Fruit fly (Drosophila melanogaster): ENCODE data around the gene CG33003.
A peak's percentile ranks its signal among the peaks of the same experiment; 100 is the strongest.

CG33003 gene

dm6 chr2L:4386926-4387550 is 13.7 kb upstream of the CG33003 start, which contains the start of gene Psf2 (continued):
- TF ChIP-seq CG7963 (GFP tag; IDR thresholded peaks at IDR 0.05; ENCODE audit: partially characterized antibody) (peak; percentile 57; the same call in 2 of the 3 replicates), Kr (GFP tag; optimal IDR thresholded peaks at IDR 0.05) (no peak), CG17186 (GFP tag; optimal IDR thresholded peaks at IDR 0.05) (peak; percentile 73), CG4282 (GFP tag; optimal IDR thresholded peaks at IDR 0.05) (peak; percentile 19), Vsx1 (GFP tag; optimal IDR thresholded peaks at IDR 0.05) (no peak), CG13894 (tag; optimal IDR thresholded peaks at IDR 0.05) (no peak), prd (optimal IDR thresholded peaks at IDR 0.05) (no peak), prd (GFP tag; IDR thresholded peaks at IDR 0.05) (0 out of 3 replicates have a peak, but pooled peaks have one; percentile 35), CG32772 (GFP tag; IDR thresholded peaks at IDR 0.05) (no peak)

DNA sequence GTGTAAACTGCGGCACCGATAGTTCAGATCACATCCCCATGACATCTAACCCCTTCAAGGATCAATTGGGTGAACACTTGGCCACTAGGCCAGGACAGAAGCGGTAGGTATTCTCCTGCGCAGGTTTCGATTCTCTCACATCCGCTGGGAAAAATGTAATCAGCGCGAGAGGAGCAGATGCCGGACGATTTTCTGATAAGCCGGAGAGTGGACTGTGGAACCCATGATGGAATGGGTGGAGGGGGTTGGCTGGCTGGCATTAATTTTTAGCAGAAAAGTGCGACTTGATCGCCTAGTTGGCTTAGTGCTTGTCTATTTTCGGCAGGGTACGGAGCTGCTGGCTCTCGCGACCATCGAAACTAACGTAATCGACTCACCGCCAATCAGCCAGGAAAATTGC is 12.7 kb upstream of the CG33003 start, which contains the start of gene Tps1:
TSS of gene Tps1 (plus strand) at position 301 of the 400 bp plus-strand sequence.
- TF ChIP-seq hb (GFP tag; IDR thresholded peaks at IDR 0.05; ENCODE audit: partially characterized antibody) (no peak), ap (GFP tag; IDR thresholded peaks at IDR 0.05) (no peak), Abd-B (GFP tag; optimal IDR thresholded peaks at IDR 0.05) (no peak), ham (GFP tag; IDR thresholded peaks at IDR 0.05) (0 out of 2 replicates have a peak, but pooled peaks have one; percentile 12), nom (GFP tag; optimal IDR thresholded peaks at IDR 0.05) (peak; percentile 42), sug (tag; optimal IDR thresholded peaks at IDR 0.05) (peak; percentile 6), CG7372 (GFP tag; IDR thresholded peaks at IDR 0.05) (no peak), D (optimal IDR thresholded peaks at IDR 0.05) (no peak), D (GFP tag; optimal IDR thresholded peaks at IDR 0.05) (no peak), CG34376 (GFP tag; optimal IDR thresholded peaks at IDR 0.05) (peak; percentile 64), CoRest (tag; optimal IDR thresholded peaks at IDR 0.05) (no peak), Myb (GFP tag; optimal IDR thresholded peaks at IDR 0.05) (no peak), Spps (tag; optimal IDR thresholded peaks at IDR 0.05) (no peak)

DNA sequence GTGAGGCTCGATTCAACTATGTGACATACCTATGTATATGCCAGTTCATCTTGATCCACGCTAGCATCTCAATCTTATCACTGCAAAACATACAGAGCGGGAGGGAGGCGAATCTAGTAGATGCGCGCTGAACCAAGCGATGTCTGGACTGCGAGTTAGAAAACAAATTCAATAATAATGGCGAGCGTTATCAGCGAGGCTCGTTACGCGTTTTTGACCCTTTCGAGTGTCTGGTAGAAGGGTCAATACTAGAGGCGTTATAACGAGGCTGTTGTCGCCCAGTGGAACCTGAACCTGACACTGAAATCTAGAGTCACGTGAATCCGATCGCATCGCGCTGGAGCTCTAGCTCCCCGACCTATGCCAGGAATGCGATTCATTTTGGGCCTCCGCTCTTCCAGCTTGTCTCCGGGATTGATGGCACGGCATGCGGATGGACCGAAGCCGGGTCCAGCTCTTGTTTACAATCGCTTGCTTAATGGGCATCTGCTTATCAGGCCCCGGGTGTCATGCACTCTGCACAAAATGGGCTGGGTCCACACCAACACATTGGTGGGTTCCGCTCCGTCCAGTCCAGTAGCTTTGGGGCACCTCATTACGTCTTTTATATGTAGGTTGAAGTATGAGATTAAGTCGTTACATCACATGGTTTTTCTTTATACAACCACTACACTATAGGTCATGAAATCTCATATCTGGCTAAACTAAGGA is 11.2 kb upstream of the CG33003 start:
- TF ChIP-seq Fer2 (tag; optimal IDR thresholded peaks at IDR 0.05) (no peak), sisA (GFP tag; IDR thresholded peaks at IDR 0.05) (no peak), Ets97D (GFP tag; optimal IDR thresholded peaks at IDR 0.05) (no peak), CG14014 (GFP tag; IDR thresholded peaks at IDR 0.05) (no peak), Ssrp (tag; optimal IDR thresholded peaks at IDR 0.05) (no peak), Hr3 (GFP tag; optimal IDR thresholded peaks at IDR 0.05) (no peak), CG18764 (GFP tag; optimal IDR thresholded peaks at IDR 0.05) (no peak), CG10654 (GFP tag; optimal IDR thresholded peaks at IDR 0.05) (no peak), Aef1 (GFP tag; IDR thresholded peaks at IDR 0.05) (no peak), vvl (GFP tag; IDR thresholded peaks at IDR 0.05) (no peak), CG10543 (GFP tag; optimal IDR thresholded peaks at IDR 0.05) (peak; percentile 50), CG8388 (GFP tag; optimal IDR thresholded peaks at IDR 0.05) (no peak), kni (GFP tag; optimal IDR thresholded peaks at IDR 0.05) (no peak), cwo (GFP tag; optimal IDR thresholded peaks at IDR 0.05) (peak; percentile 94), CG17612 (GFP tag; IDR thresholded peaks at IDR 0.05) (no peak), luna (GFP tag; optimal IDR thresholded peaks at IDR 0.05) (no peak), Hr78 (GFP tag; optimal IDR thresholded peaks at IDR 0.05) (peak in 1 of 2 experiments; percentile 68), caup (GFP tag; optimal IDR thresholded peaks at IDR 0.05; ENCODE audit: severe bottlenecking) (no peak), CG12744 (GFP tag; optimal IDR thresholded peaks at IDR 0.05) (no peak), Med (GFP tag) (peak; percentile 28), rib (GFP tag; IDR thresholded peaks at IDR 0.05) (no peak), ind (GFP tag; optimal IDR thresholded peaks at IDR 0.05) (no peak), gcm (GFP tag; optimal IDR thresholded peaks at IDR 0.05) (no peak), HmgZ (tag; optimal IDR thresholded peaks at IDR 0.05) (no peak), Spps (tag; optimal IDR thresholded peaks at IDR 0.05) (no peak), Atf3 (GFP tag; optimal IDR thresholded peaks at IDR 0.05) (no peak)
